Worm (Caenorhabditis elegans) whole organism, L3 larva: Measurements from ENCODE around the gene mrp-7.
"Not testable (repeated sequence)": the region's sequence is repeated elsewhere in the genome, so short reads cannot be mapped to it uniquely, and the experiment has no call there.

Experiments
- R02D3.7 ChIP-seq: fragments of 150-350 bp; optimal IDR thresholded peaks from 2 replicates; lab custom pipeline; 2014; ENCODE audit warnings: missing biosample characterization, missing genetic modification characterization
- aly-2 ChIP-seq: fragments of 150-350 bp; optimal IDR thresholded peaks from 2 replicates; lab custom pipeline; 2014; ENCODE audit warnings: missing biosample characterization, missing genetic modification characterization
- ceh-28 ChIP-seq: fragments of 150-350 bp; optimal IDR thresholded peaks from 2 replicates; lab custom pipeline; 2014; ENCODE audit warnings: missing biosample characterization, missing genetic modification reagents, missing genetic modification characterization
- ceh-82 ChIP-seq: fragments of 150-350 bp; optimal IDR thresholded peaks from 2 replicates; lab custom pipeline; 2014; ENCODE audit warnings: missing biosample characterization, missing genetic modification characterization
- ceh-9 ChIP-seq: sonication (generic microtip); optimal IDR thresholded peaks from 2 replicates; lab custom pipeline; 2018; ENCODE audit warnings: missing biosample characterization, missing genetic modification characterization
- daf-12 ChIP-seq: fragments of 150-350 bp; optimal IDR thresholded peaks from 2 replicates; lab custom pipeline; 2014; ENCODE audit warnings: missing biosample characterization, missing genetic modification reagents, missing genetic modification characterization
- egl-27 ChIP-seq: sonication (generic microtip); optimal IDR thresholded peaks from 4 replicates; lab custom pipeline; 2017; ENCODE audit warnings: missing biosample characterization, missing genetic modification reagents, missing genetic modification characterization
- elt-1 ChIP-seq: fragments of 150-350 bp; optimal IDR thresholded peaks from 2 replicates; lab custom pipeline; 2014; ENCODE audit warnings: missing biosample characterization, missing genetic modification characterization
- eor-1 ChIP-seq, 2 experiments: fragments of 150-350 bp; optimal IDR thresholded peaks; 2 replicates each; lab custom pipeline; 2014 to 2018; ENCODE audit warnings: missing biosample characterization in 2 of 2, missing genetic modification characterization in 2 of 2
- fkh-10 ChIP-seq: sonication (generic microtip); optimal IDR thresholded peaks from 2 replicates; lab custom pipeline; 2017; ENCODE audit warnings: missing biosample characterization, missing genetic modification reagents, missing genetic modification characterization
- fos-1 ChIP-seq: fragments of 150-350 bp; optimal IDR thresholded peaks from 2 replicates; lab custom pipeline; 2014; ENCODE audit warnings: missing biosample characterization, missing genetic modification characterization
- hmg-11 ChIP-seq: sonication (generic microtip); optimal IDR thresholded peaks from 2 replicates; lab custom pipeline; 2016; ENCODE audit warnings: missing genetic modification characterization, missing compliant biosample characterization
- jun-1 ChIP-seq: fragments of 150-350 bp; optimal IDR thresholded peaks from 2 replicates; lab custom pipeline; 2014; ENCODE audit warnings: missing biosample characterization, missing genetic modification reagents, missing genetic modification characterization
- lin-15B ChIP-seq: fragments of 150-350 bp; optimal IDR thresholded peaks from 2 replicates; lab custom pipeline; 2014; ENCODE audit warnings: missing biosample characterization, missing genetic modification characterization
- lsy-12 ChIP-seq: sonication (generic microtip); optimal IDR thresholded peaks from 2 replicates; lab custom pipeline; 2016; ENCODE audit warnings: mild to moderate bottlenecking, missing genetic modification characterization, missing compliant biosample characterization
- mdl-1 ChIP-seq: fragments of 150-350 bp; optimal IDR thresholded peaks from 2 replicates; lab custom pipeline; 2014; ENCODE audit warnings: missing biosample characterization, missing genetic modification characterization
- mml-1 ChIP-seq: fragments of 150-350 bp; sonication (generic microtip); optimal IDR thresholded peaks from 3 replicates; lab custom pipeline; 2014; ENCODE audit warnings: missing biosample characterization, missing genetic modification characterization
- nfya-1 ChIP-seq: sonication (generic microtip); optimal IDR thresholded peaks from 2 replicates; lab custom pipeline; 2017; ENCODE audit warnings: missing genetic modification characterization, mild to moderate bottlenecking, missing compliant biosample characterization, antibody characterized with exemption, moderate library complexity; ENCODE audit not compliant: insufficient read depth
- nhr-12 ChIP-seq: fragments of 150-350 bp; optimal IDR thresholded peaks from 2 replicates; lab custom pipeline; 2014; ENCODE audit warnings: missing biosample characterization, missing genetic modification characterization
- nhr-237 ChIP-seq: fragments of 150-350 bp; optimal IDR thresholded peaks from 2 replicates; lab custom pipeline; 2014; ENCODE audit warnings: missing biosample characterization, missing genetic modification characterization
- nhr-25 ChIP-seq: sonication (generic microtip); optimal IDR thresholded peaks from 2 replicates; lab custom pipeline; 2017; ENCODE audit warnings: missing biosample characterization, missing genetic modification characterization
- nhr-28 ChIP-seq: fragments of 150-350 bp; optimal IDR thresholded peaks from 2 replicates; lab custom pipeline; 2014; ENCODE audit warnings: missing biosample characterization, missing genetic modification characterization
- nhr-43 ChIP-seq: sonication (generic microtip); optimal IDR thresholded peaks from 2 replicates; lab custom pipeline; 2016; ENCODE audit warnings: mild to moderate bottlenecking, missing genetic modification characterization, missing compliant biosample characterization; ENCODE audit not compliant: poor library complexity, severe bottlenecking
- nhr-76 ChIP-seq: fragments of 150-350 bp; sonication (generic microtip); optimal IDR thresholded peaks from 5 replicates; lab custom pipeline; 2014; ENCODE audit warnings: missing biosample characterization, missing genetic modification characterization
- nhr-77 ChIP-seq: fragments of 150-350 bp; optimal IDR thresholded peaks from 2 replicates; lab custom pipeline; 2014; ENCODE audit warnings: missing biosample characterization, missing genetic modification characterization
- pha-4 ChIP-seq: fragments of 150-350 bp; optimal IDR thresholded peaks from 2 replicates; lab custom pipeline; 2014; ENCODE audit warnings: missing biosample characterization, missing genetic modification reagents, missing genetic modification characterization
- pqm-1 ChIP-seq: fragments of 150-350 bp; optimal IDR thresholded peaks from 2 replicates; lab custom pipeline; 2017; ENCODE audit warnings: missing biosample characterization, missing genetic modification characterization, inconsistent platforms
- snpc-4 ChIP-seq: fragments of 150-350 bp; optimal IDR thresholded peaks from 2 replicates; lab custom pipeline; 2014; ENCODE audit warnings: missing biosample characterization, missing genetic modification characterization
- tbx-2 ChIP-seq: sonication (generic microtip); optimal IDR thresholded peaks from 2 replicates; lab custom pipeline; 2016; ENCODE audit warnings: mild to moderate bottlenecking, missing genetic modification characterization, missing compliant biosample characterization
- unc-39 ChIP-seq: sonication (generic microtip); optimal IDR thresholded peaks from 4 replicates; lab custom pipeline; 2017; ENCODE audit warnings: missing biosample characterization, missing genetic modification characterization
- zag-1 ChIP-seq: fragments of 150-350 bp; optimal IDR thresholded peaks from 2 replicates; lab custom pipeline; 2014; ENCODE audit warnings: missing biosample characterization, missing genetic modification characterization
- ztf-4 ChIP-seq: fragments of 150-350 bp; optimal IDR thresholded peaks from 2 replicates; lab custom pipeline; 2014; ENCODE audit warnings: missing biosample characterization, missing genetic modification characterization

The mrp-7 gene

ce11 chrV:19708849-19709248 is 34.2 kb downstream of the mrp-7 start, which contains the start of gene srv-3:
TSS of gene srv-3 (minus strand) at chrV:19708949.
- TF ChIP-seq jun-1 (tag; lab: Kevin White, UChicago) (no peak), ceh-9 (tag; lab: Kevin White, UChicago) (no peak), nhr-12 (tag; lab: Kevin White, UChicago) (no peak)

- not testable (repeated sequence) for TF ChIP-seq R02D3.7, nhr-237, fos-1 (tag; lab: Kevin White, UChicago)
These were observed 35.9 kb downstream of the mrp-7 start, which contains the start of gene Y43F8C.15 for ce11 chrV:19710514-19710913. TSS of gene Y43F8C.15 (minus strand) at chrV:19710614.

- not testable (repeated sequence) for TF ChIP-seq ceh-82, unc-39, elt-1 (tag; lab: Kevin White, UChicago)
These were observed 37.0 kb downstream of the mrp-7 start, which contains the start of gene Y43F8C.23 for ce11 chrV:19711646-19712045. TSS of gene Y43F8C.23 (minus strand) at chrV:19711746.

ce11 chrV:19715419-19715818 is 40.8 kb downstream of the mrp-7 start, which contains the start of gene Y43F8C.16:
TSS of gene Y43F8C.16 (minus strand) at chrV:19715519.
- TF ChIP-seq ceh-9 (tag; lab: Kevin White, UChicago) (no peak), zag-1 (tag; lab: Kevin White, UChicago) (no peak), fkh-10 (no peak), hmg-11 (tag; lab: Kevin White, UChicago) (no peak), nfya-1 (tag; lab: Kevin White, UChicago) (no peak), ztf-4 (tag; lab: Kevin White, UChicago) (no peak), mdl-1 (tag; lab: Kevin White, UChicago) (no peak), nhr-25 (tag; lab: Kevin White, UChicago) (no peak), eor-1 (tag; optimal IDR thresholded peaks at IDR 0.05; lab: Kevin White, UChicago) (no peak), lin-15B (tag; lab: Kevin White, UChicago) (no peak)

- TF ChIP-seq nhr-76 (tag; lab: Kevin White, UChicago) (no peak), unc-39 (tag; lab: Kevin White, UChicago) (no peak), aly-2 (tag; lab: Kevin White, UChicago) (no peak), R02D3.7 (tag; lab: Kevin White, UChicago) (no peak), pqm-1 (tag; lab: Kevin White, UChicago) (no peak), zag-1 (tag; lab: Kevin White, UChicago) (no peak), ceh-82 (tag; lab: Kevin White, UChicago) (no peak), nhr-77 (tag; lab: Kevin White, UChicago) (no peak), hmg-11 (tag; lab: Kevin White, UChicago) (no peak), nhr-12 (tag; lab: Kevin White, UChicago) (no peak), tbx-2 (no peak), jun-1 (tag; lab: Kevin White, UChicago) (no peak), pha-4 (no peak), daf-12 (tag; lab: Kevin White, UChicago) (no peak), mml-1 (tag; lab: Kevin White, UChicago) (no peak), fos-1 (tag; lab: Kevin White, UChicago) (no peak)
These were observed 41.2 kb downstream of the mrp-7 start, which contains the start of gene Y43F8C.17 for ce11 chrV:19715847-19716246. TSS of gene Y43F8C.17 (plus strand) at chrV:19716147.

ce11 chrV:19717933-19718332 is 43.3 kb downstream of the mrp-7 start:
- no peak for TF ChIP-seq nhr-43 (tag; lab: Kevin White, UChicago)
- no peak for TF ChIP-seq ceh-28 (tag; lab: Kevin White, UChicago)
- TF ChIP-seq lsy-12 (tag; lab: Kevin White, UChicago) = no peak
- no peak for TF ChIP-seq nhr-76 (tag; lab: Kevin White, UChicago)
- no peak for TF ChIP-seq mml-1 (tag; lab: Kevin White, UChicago)
- TF ChIP-seq tbx-2 = no peak
- TF ChIP-seq snpc-4 (tag; lab: Kevin White, UChicago) = no peak
- no peak for TF ChIP-seq aly-2 (tag; lab: Kevin White, UChicago)
- no peak for TF ChIP-seq elt-1 (tag; lab: Kevin White, UChicago)
- no peak for TF ChIP-seq fkh-10
- no peak for TF ChIP-seq egl-27
- TF ChIP-seq nhr-28 (tag; lab: Kevin White, UChicago) = no peak
